5 worm cellular contexts compared by ENCODE assay signal in genomic region chrX:13159005-13159404, ce11.
TF ChIP-seq lines count a peak whose summit lies in the region.

No protein-coding gene starts in this region.

TF ChIP-seq in whole organism, L1 larva, 84 proteins besides CTCF, POLR2A, EP300 and RAD21 (continued from another document):
- TF ChIP-seq efl-3 (GFP tag; optimal IDR thresholded peaks at IDR 0.05; lab: Kevin White, UChicago) (no peak), ceh-88 (GFP tag; IDR thresholded peaks at IDR 0.05; lab: Robert Waterston, UW) (no peak), nhr-85 (tag; lab: Kevin White, UChicago) (peak; percentile 60), ztf-11 (tag; optimal IDR thresholded peaks at IDR 0.05; lab: Kevin White, UChicago) (peak in 1 of 2 experiments; percentile 4), ets-5 (GFP tag; IDR thresholded peaks at IDR 0.05; lab: Robert Waterston, UW) (no peak), unc-130 (tag; optimal IDR thresholded peaks at IDR 0.05; lab: Kevin White, UChicago) (no peak), nhr-77 (tag; optimal IDR thresholded peaks at IDR 0.05; lab: Kevin White, UChicago) (no peak), snu-23 (GFP tag; optimal IDR thresholded peaks at IDR 0.05; lab: Kevin White, UChicago) (peak; percentile 2), nhr-90 (tag; optimal IDR thresholded peaks at IDR 0.05; lab: Kevin White, UChicago; ENCODE audit: poor library complexity) (peak; percentile 30), lin-35 (GFP tag; optimal IDR thresholded peaks at IDR 0.05; lab: Kevin White, UChicago) (peak in 1 of 2 experiments; percentile 53)
TF ChIP-seq in whole organism, L1 larva: peak in this region for 10.

TF ChIP-seq in whole organism, L2 larva, 48 proteins besides CTCF, POLR2A, EP300 and RAD21 (continued from another document):
- no peak for TF ChIP-seq C34F6.9 (tag; optimal IDR thresholded peaks at IDR 0.05; lab: Kevin White, UChicago)
- no peak for TF ChIP-seq nhr-11 (tag; optimal IDR thresholded peaks at IDR 0.05; lab: Kevin White, UChicago)
- TF ChIP-seq lin-39 (tag; optimal IDR thresholded peaks at IDR 0.05; lab: Kevin White, UChicago), result no peak

TF ChIP-seq in whole organism, L3 larva, 47 proteins besides CTCF, POLR2A, EP300 and RAD21 (continued from another document):
- TF ChIP-seq nhr-12 (tag; optimal IDR thresholded peaks at IDR 0.05; lab: Kevin White, UChicago) (no peak), aly-2 (tag; optimal IDR thresholded peaks at IDR 0.05; lab: Kevin White, UChicago) (no peak), hmg-11 (tag; optimal IDR thresholded peaks at IDR 0.05; lab: Kevin White, UChicago) (peak; percentile 22), egl-27 (tag; optimal IDR thresholded peaks at IDR 0.05; lab: Kevin White, UChicago) (no peak), fos-1 (tag; optimal IDR thresholded peaks at IDR 0.05; lab: Kevin White, UChicago) (no peak), lin-15B (tag; optimal IDR thresholded peaks at IDR 0.05; lab: Kevin White, UChicago) (no peak), pqm-1 (tag; optimal IDR thresholded peaks at IDR 0.05; lab: Kevin White, UChicago) (peak; percentile 85), lin-39 (tag; optimal IDR thresholded peaks at IDR 0.05; lab: Kevin White, UChicago) (no peak), pha-4 (tag; optimal IDR thresholded peaks at IDR 0.05; lab: Kevin White, UChicago) (peak; percentile 62), eor-1 (tag; optimal IDR thresholded peaks at IDR 0.05; lab: Kevin White, UChicago) (no peak), elt-2 (tag; optimal IDR thresholded peaks at IDR 0.05; lab: Kevin White, UChicago) (peak; percentile 97)

TF ChIP-seq in whole organism, L4 larva, 104 proteins besides CTCF, POLR2A, EP300 and RAD21 (continued from another document):
- TF ChIP-seq nhr-76 (tag; optimal IDR thresholded peaks at IDR 0.05; lab: Kevin White, UChicago) (no peak), pqm-1 (tag; optimal IDR thresholded peaks at IDR 0.05; lab: Kevin White, UChicago) (peak; percentile 95), php-3 (GFP tag; IDR thresholded peaks at IDR 0.05; lab: Robert Waterston, UW) (peak; percentile 45; the same call in 1 of the 2 replicates), jun-1 (tag; optimal IDR thresholded peaks at IDR 0.05; lab: Kevin White, UChicago) (no peak), nhr-42 (GFP tag; IDR thresholded peaks at IDR 0.05; lab: Robert Waterston, UW) (no peak), nhr-25 (tag; optimal IDR thresholded peaks at IDR 0.05; lab: Kevin White, UChicago; ENCODE audit: borderline replicate concordance, insufficient read depth) (no peak), hif-1 (tag; optimal IDR thresholded peaks at IDR 0.05; lab: Kevin White, UChicago) (no peak), mxl-3 (GFP tag; optimal IDR thresholded peaks at IDR 0.05; lab: Kevin White, UChicago) (peak; percentile 52), hlh-30 (tag; optimal IDR thresholded peaks at IDR 0.05; lab: Kevin White, UChicago; ENCODE audit: insufficient read depth) (peak; percentile 46), pha-4 (GFP tag; IDR thresholded peaks at IDR 0.05; lab: Robert Waterston, UW) (no peak), pha-4 (tag; optimal IDR thresholded peaks at IDR 0.05; lab: Kevin White, UChicago) (peak; percentile 23), ceh-20 (GFP tag; IDR thresholded peaks at IDR 0.05; lab: Robert Waterston, UW) (no peak), ceh-62 (tag; optimal IDR thresholded peaks at IDR 0.05; lab: Kevin White, UChicago) (no peak), ztf-11 (tag; optimal IDR thresholded peaks at IDR 0.05; lab: Kevin White, UChicago) (no peak), daf-16 (GFP tag; optimal IDR thresholded peaks at IDR 0.05; lab: Kevin White, UChicago) (peak in 1 of 2 experiments; percentile 71), daf-16 (tag; optimal IDR thresholded peaks at IDR 0.05; lab: Kevin White, UChicago) (peak; percentile 97), mes-2 (tag; optimal IDR thresholded peaks at IDR 0.05; lab: Kevin White, UChicago; ENCODE audit: poor library complexity, severe bottlenecking) (peak; percentile 28), mep-1 (tag; optimal IDR thresholded peaks at IDR 0.05; lab: Kevin White, UChicago) (peak; percentile 59), fos-1 (tag; optimal IDR thresholded peaks at IDR 0.05; lab: Kevin White, UChicago) (no peak), aly-2 (tag; optimal IDR thresholded peaks at IDR 0.05; lab: Kevin White, UChicago) (no peak), nhr-41 (GFP tag; IDR thresholded peaks at IDR 0.05; lab: Robert Waterston, UW) (peak; percentile 22; the same call in 1 of the 2 replicates), hlh-11 (tag; optimal IDR thresholded peaks at IDR 0.05; lab: Kevin White, UChicago) (peak; percentile 90), nhr-77 (tag; optimal IDR thresholded peaks at IDR 0.05; lab: Kevin White, UChicago) (peak; percentile 59), daf-12 (tag; optimal IDR thresholded peaks at IDR 0.05; lab: Kevin White, UChicago) (no peak), lin-13 (GFP tag; optimal IDR thresholded peaks at IDR 0.05; lab: Kevin White, UChicago) (peak; percentile 15), cey-2 (tag; optimal IDR thresholded peaks at IDR 0.05; lab: Kevin White, UChicago; ENCODE audit: borderline replicate concordance, insufficient read depth) (no peak), T26A8.4 (GFP tag; IDR thresholded peaks at IDR 0.05; lab: Robert Waterston, UW) (no peak; the same call in 1 of the 2 replicates), nhr-28 (tag; optimal IDR thresholded peaks at IDR 0.05; lab: Kevin White, UChicago) (peak; percentile 90), dmd-6 (GFP tag; IDR thresholded peaks at IDR 0.05; lab: Robert Waterston, UW) (peak; percentile 82), hmg-1.1 (GFP tag; IDR thresholded peaks at IDR 0.05; lab: Robert Waterston, UW) (no peak), mdl-1 (tag; optimal IDR thresholded peaks at IDR 0.05; lab: Kevin White, UChicago) (peak in 1 of 2 experiments; percentile 32), ces-1 (GFP tag; optimal IDR thresholded peaks at IDR 0.05; lab: Kevin White, UChicago) (no peak), dve-1 (tag; optimal IDR thresholded peaks at IDR 0.05; lab: Kevin White, UChicago; ENCODE audit: insufficient read depth) (peak; percentile 85), zfp-3 (GFP tag; conservative IDR thresholded peaks at IDR 0.05; lab: Robert Waterston, UW) (no peak), ceh-82 (tag; optimal IDR thresholded peaks at IDR 0.05; lab: Kevin White, UChicago) (no peak), mdt-29 (GFP tag; IDR thresholded peaks at IDR 0.05; lab: Robert Waterston, UW) (no peak), aha-1 (tag; lab: Kevin White, UChicago) (peak; percentile 14), dpl-1 (GFP tag; optimal IDR thresholded peaks at IDR 0.05; lab: Kevin White, UChicago) (no peak)

TF ChIP-seq in whole organism, young adult, 124 proteins besides CTCF, POLR2A, EP300 and RAD21 (continued from another document and continues in another):
- TF ChIP-seq mel-28 (tag; optimal IDR thresholded peaks at IDR 0.05; lab: Kevin White, UChicago; ENCODE audit: borderline replicate concordance), result no peak
- no peak for TF ChIP-seq nfyb-1 (GFP tag; IDR thresholded peaks at IDR 0.05; lab: Robert Waterston, UW)
- peak; percentile 37 for TF ChIP-seq nhr-90 (tag; optimal IDR thresholded peaks at IDR 0.05; lab: Kevin White, UChicago)
- no peak for TF ChIP-seq ceh-40 (GFP tag; IDR thresholded peaks at IDR 0.05; lab: Robert Waterston, UW)
- no peak for TF ChIP-seq F10E7.11 (tag; optimal IDR thresholded peaks at IDR 0.05; lab: Kevin White, UChicago)
- TF ChIP-seq rpc-1 (optimal IDR thresholded peaks at IDR 0.05; lab: Kevin White, UChicago), result no peak
- no peak for TF ChIP-seq rpc-1 (tag; optimal IDR thresholded peaks at IDR 0.05; lab: Kevin White, UChicago)
- TF ChIP-seq atf-7 (tag; optimal IDR thresholded peaks at IDR 0.05; lab: Kevin White, UChicago), result peak; percentile 1
- no peak for TF ChIP-seq attf-5 (GFP tag; optimal IDR thresholded peaks at IDR 0.05; lab: Kevin White, UChicago)
- TF ChIP-seq pbrm-1 (GFP tag; IDR thresholded peaks at IDR 0.05; lab: Robert Waterston, UW), result no peak
- no peak for TF ChIP-seq hmg-20 (GFP tag; IDR thresholded peaks at IDR 0.05; lab: Robert Waterston, UW)
- TF ChIP-seq mes-4 (tag; optimal IDR thresholded peaks at IDR 0.05; lab: Kevin White, UChicago), result no peak
- no peak for TF ChIP-seq B0336.3 (GFP tag; IDR thresholded peaks at IDR 0.05; lab: Robert Waterston, UW)
- TF ChIP-seq B0035.1 (tag; optimal IDR thresholded peaks at IDR 0.05; lab: Kevin White, UChicago), result no peak
- no peak for TF ChIP-seq Y53F4B.3 (GFP tag; IDR thresholded peaks at IDR 0.05; lab: Robert Waterston, UW)
- no peak for TF ChIP-seq egl-18 (GFP tag; IDR thresholded peaks at IDR 0.05; lab: Robert Waterston, UW)
- TF ChIP-seq dpl-1 (GFP tag; optimal IDR thresholded peaks at IDR 0.05; lab: Kevin White, UChicago), result no peak
- no peak for TF ChIP-seq ceh-58 (GFP tag; IDR thresholded peaks at IDR 0.05; lab: Robert Waterston, UW)
- TF ChIP-seq attf-6 (GFP tag; IDR thresholded peaks at IDR 0.05; lab: Robert Waterston, UW), result no peak
- TF ChIP-seq sea-2 (GFP tag; IDR thresholded peaks at IDR 0.05; lab: Robert Waterston, UW), result no peak
- TF ChIP-seq bed-2 (GFP tag; IDR thresholded peaks at IDR 0.05; lab: Robert Waterston, UW), result no peak
- no peak for TF ChIP-seq zim-3 (tag; optimal IDR thresholded peaks at IDR 0.05; lab: Kevin White, UChicago)
- no peak for TF ChIP-seq unc-130 (GFP tag; optimal IDR thresholded peaks at IDR 0.05; lab: Kevin White, UChicago)
- no peak for TF ChIP-seq tbx-9 (tag; optimal IDR thresholded peaks at IDR 0.05; lab: Kevin White, UChicago; ENCODE audit: borderline replicate concordance)
- no peak for TF ChIP-seq nhr-120 (GFP tag; IDR thresholded peaks at IDR 0.05; lab: Robert Waterston, UW)
- TF ChIP-seq madf-8 (GFP tag; conservative IDR thresholded peaks at IDR 0.05; lab: Robert Waterston, UW), result no peak
- no peak for TF ChIP-seq F23B12.7 (tag; optimal IDR thresholded peaks at IDR 0.05; lab: Kevin White, UChicago; ENCODE audit: insufficient read depth)
- no peak for TF ChIP-seq Y53G8AR.9 (GFP tag; conservative IDR thresholded peaks at IDR 0.05; lab: Robert Waterston, UW)
- no peak for TF ChIP-seq tlf-1 (GFP tag; optimal IDR thresholded peaks at IDR 0.05; lab: Kevin White, UChicago)
- no peak for TF ChIP-seq Y79H2A.3 (GFP tag; conservative IDR thresholded peaks at IDR 0.05; lab: Robert Waterston, UW)
- no peak for TF ChIP-seq aptf-2 (GFP tag; conservative IDR thresholded peaks at IDR 0.05; lab: Robert Waterston, UW)
- TF ChIP-seq nhr-27 (tag; optimal IDR thresholded peaks at IDR 0.05; lab: Kevin White, UChicago), result no peak
- no peak for TF ChIP-seq mxl-1 (tag; optimal IDR thresholded peaks at IDR 0.05; lab: Kevin White, UChicago)
- TF ChIP-seq athp-1 (tag; optimal IDR thresholded peaks at IDR 0.05; lab: Kevin White, UChicago), result no peak
- no peak for TF ChIP-seq lin-35 (GFP tag; optimal IDR thresholded peaks at IDR 0.05; lab: Kevin White, UChicago)
- TF ChIP-seq egl-44 (GFP tag; IDR thresholded peaks at IDR 0.05; lab: Robert Waterston, UW), result peak; percentile 61; the same call in 1 of the 2 replicates
- TF ChIP-seq ceh-27 (GFP tag; optimal IDR thresholded peaks at IDR 0.05; lab: Kevin White, UChicago), result no peak
- TF ChIP-seq hrde-1 (tag; optimal IDR thresholded peaks at IDR 0.05; lab: Kevin White, UChicago; ENCODE audit: borderline replicate concordance), result no peak
- no peak for TF ChIP-seq attf-3 (GFP tag; conservative IDR thresholded peaks at IDR 0.05; lab: Robert Waterston, UW)
- no peak for TF ChIP-seq dpff-1 (tag; optimal IDR thresholded peaks at IDR 0.05; lab: Kevin White, UChicago)
- TF ChIP-seq efl-1 (GFP tag; optimal IDR thresholded peaks at IDR 0.05; lab: Kevin White, UChicago), result no peak
- TF ChIP-seq K12H6.12 (tag; optimal IDR thresholded peaks at IDR 0.05; lab: Kevin White, UChicago), result no peak
- no peak for TF ChIP-seq zfh-2 (GFP tag; conservative IDR thresholded peaks at IDR 0.05; lab: Robert Waterston, UW)
- TF ChIP-seq rec-8 (tag; optimal IDR thresholded peaks at IDR 0.05; lab: Kevin White, UChicago), result no peak
- no peak for TF ChIP-seq D2030.7 (GFP tag; IDR thresholded peaks at IDR 0.05; lab: Robert Waterston, UW)
- TF ChIP-seq F37B4.10 (GFP tag; IDR thresholded peaks at IDR 0.05; lab: Robert Waterston, UW), result no peak
- no peak for TF ChIP-seq mcd-1 (GFP tag; IDR thresholded peaks at IDR 0.05; lab: Robert Waterston, UW)
- no peak for TF ChIP-seq gei-17 (GFP tag; optimal IDR thresholded peaks at IDR 0.05; lab: Kevin White, UChicago)
- peak in 1 of 2 experiments; percentile 10 for TF ChIP-seq let-607 (tag; optimal IDR thresholded peaks at IDR 0.05; lab: Kevin White, UChicago)
- no peak for TF ChIP-seq bed-1 (GFP tag; IDR thresholded peaks at IDR 0.05; lab: Robert Waterston, UW)
- peak; percentile 11; the same call in 1 of the 2 replicates for TF ChIP-seq egrh-3 (GFP tag; IDR thresholded peaks at IDR 0.05; lab: Robert Waterston, UW)
- TF ChIP-seq T07F8.4 (tag; optimal IDR thresholded peaks at IDR 0.05; lab: Kevin White, UChicago), result no peak
- no peak for TF ChIP-seq C06A6.2 (GFP tag; conservative IDR thresholded peaks at IDR 0.05; lab: Robert Waterston, UW)
- TF ChIP-seq B0019.2 (GFP tag; conservative IDR thresholded peaks at IDR 0.05; lab: Robert Waterston, UW), result no peak
- no peak for TF ChIP-seq die-1 (tag; optimal IDR thresholded peaks at IDR 0.05; lab: Kevin White, UChicago)
- TF ChIP-seq madf-10 (tag; optimal IDR thresholded peaks at IDR 0.05; lab: Kevin White, UChicago), result no peak
- no peak for TF ChIP-seq somi-1 (GFP tag; optimal IDR thresholded peaks at IDR 0.05; lab: Kevin White, UChicago)
- no peak for TF ChIP-seq ztf-6 (GFP tag; IDR thresholded peaks at IDR 0.05; lab: Robert Waterston, UW)
- no peak for TF ChIP-seq ceh-79 (tag; optimal IDR thresholded peaks at IDR 0.05; lab: Kevin White, UChicago)
- TF ChIP-seq ztf-26 (tag; optimal IDR thresholded peaks at IDR 0.05; lab: Kevin White, UChicago), result peak; percentile 23
- TF ChIP-seq chd-7 (tag; optimal IDR thresholded peaks at IDR 0.05; lab: Kevin White, UChicago), result peak; percentile 16
- TF ChIP-seq ceh-91 (GFP tag; IDR thresholded peaks at IDR 0.05; lab: Robert Waterston, UW), result no peak
- TF ChIP-seq nfya-2 (GFP tag; IDR thresholded peaks at IDR 0.05; lab: Robert Waterston, UW), result no peak
- TF ChIP-seq snpc-4 (GFP tag; optimal IDR thresholded peaks at IDR 0.05; lab: Kevin White, UChicago), result no peak
- TF ChIP-seq snpc-4 (tag; optimal IDR thresholded peaks at IDR 0.05; lab: Kevin White, UChicago), result no peak
- TF ChIP-seq hlh-26 (GFP tag; conservative IDR thresholded peaks at IDR 0.05; lab: Robert Waterston, UW), result no peak
- TF ChIP-seq lsl-1 (GFP tag; optimal IDR thresholded peaks at IDR 0.05; lab: Kevin White, UChicago), result no peak
- TF ChIP-seq ceh-100 (GFP tag; IDR thresholded peaks at IDR 0.05; lab: Robert Waterston, UW), result no peak
- no peak for TF ChIP-seq lin-26 (GFP tag; IDR thresholded peaks at IDR 0.05; lab: Robert Waterston, UW)
- no peak for TF ChIP-seq lir-1 (GFP tag; conservative IDR thresholded peaks at IDR 0.05; lab: Robert Waterston, UW)
- TF ChIP-seq ets-4 (GFP tag; optimal IDR thresholded peaks at IDR 0.05; lab: Kevin White, UChicago), result peak; percentile 33
- TF ChIP-seq lag-1 (GFP tag; IDR thresholded peaks at IDR 0.05; lab: Robert Waterston, UW), result no peak
- no peak for TF ChIP-seq ccch-3 (GFP tag; optimal IDR thresholded peaks at IDR 0.05; lab: Kevin White, UChicago)
- TF ChIP-seq rcor-1 (GFP tag; IDR thresholded peaks at IDR 0.05; lab: Robert Waterston, UW), result no peak
- no peak for TF ChIP-seq F57C9.4 (tag; optimal IDR thresholded peaks at IDR 0.05; lab: Kevin White, UChicago)
- no peak for TF ChIP-seq ekl-4 (GFP tag; IDR thresholded peaks at IDR 0.05; lab: Robert Waterston, UW)
- TF ChIP-seq F52B5.7 (tag; optimal IDR thresholded peaks at IDR 0.05; lab: Kevin White, UChicago), result no peak
- TF ChIP-seq dox-1 (GFP tag; IDR thresholded peaks at IDR 0.05; lab: Robert Waterston, UW), result peak; percentile 82
- TF ChIP-seq hmg-1.2 (GFP tag; IDR thresholded peaks at IDR 0.05; lab: Robert Waterston, UW), result no peak
- no peak for TF ChIP-seq T26A5.8 (tag; optimal IDR thresholded peaks at IDR 0.05; lab: Kevin White, UChicago)
- TF ChIP-seq fkh-3 (tag; optimal IDR thresholded peaks at IDR 0.05; lab: Kevin White, UChicago), result no peak
- no peak for TF ChIP-seq hlh-12 (tag; optimal IDR thresholded peaks at IDR 0.05; lab: Kevin White, UChicago)
